Worm (Caenorhabditis elegans): ENCODE results near the gene svop-1.

ce11 chrIII:8893464-8893863, 8.2 kb upstream of the svop-1 start, which contains the start of gene ZK637.4:
- TF ChIP-seq aly-2 (tag; optimal IDR thresholded peaks at IDR 0.05), result no peak
- TF ChIP-seq nhr-12 (tag; optimal IDR thresholded peaks at IDR 0.05), result no peak
- TF ChIP-seq pha-4 (tag; optimal IDR thresholded peaks at IDR 0.05), result no peak
- TF ChIP-seq nhr-23 (tag; optimal IDR thresholded peaks at IDR 0.05), result no peak
- no peak for TF ChIP-seq snpc-4 (tag; optimal IDR thresholded peaks at IDR 0.05)
- no peak for TF ChIP-seq elt-3 (tag; optimal IDR thresholded peaks at IDR 0.05)
- no peak for TF ChIP-seq sea-2 (GFP tag; optimal IDR thresholded peaks at IDR 0.05)
